Fruit fly (Drosophila melanogaster) Kc167 (cell line): Measurements from ENCODE around the gene InR.
A peak's percentile ranks its signal among the peaks of the same experiment; 100 is the strongest.

ENCODE experiments used
- Myc ChIP-seq: fragments of >200 bp; optimal IDR thresholded peaks from 2 replicates; lab custom pipeline; 2017; ENCODE audit warnings: missing external identifiers
- Sin3A ChIP-seq: fragments of >200 bp; optimal IDR thresholded peaks from 2 replicates; lab custom pipeline; 2018; ENCODE audit warnings: missing external identifiers
- h ChIP-seq: fragments of >200 bp; optimal IDR thresholded peaks from 3 replicates; lab custom pipeline; 2018; ENCODE audit warnings: missing external identifiers
- insv ChIP-seq: fragments of >200 bp; optimal IDR thresholded peaks from 3 replicates; lab custom pipeline; 2018; ENCODE audit warnings: missing external identifiers
- psq ChIP-seq: fragments of >200 bp; optimal IDR thresholded peaks from 2 replicates; lab custom pipeline; 2017; ENCODE audit warnings: missing external identifiers
- ttk ChIP-seq: sonication (Bioruptor generic); optimal IDR thresholded peaks from 2 replicates; lab custom pipeline; 2017; ENCODE audit warnings: missing external identifiers

Gene InR

DNA sequence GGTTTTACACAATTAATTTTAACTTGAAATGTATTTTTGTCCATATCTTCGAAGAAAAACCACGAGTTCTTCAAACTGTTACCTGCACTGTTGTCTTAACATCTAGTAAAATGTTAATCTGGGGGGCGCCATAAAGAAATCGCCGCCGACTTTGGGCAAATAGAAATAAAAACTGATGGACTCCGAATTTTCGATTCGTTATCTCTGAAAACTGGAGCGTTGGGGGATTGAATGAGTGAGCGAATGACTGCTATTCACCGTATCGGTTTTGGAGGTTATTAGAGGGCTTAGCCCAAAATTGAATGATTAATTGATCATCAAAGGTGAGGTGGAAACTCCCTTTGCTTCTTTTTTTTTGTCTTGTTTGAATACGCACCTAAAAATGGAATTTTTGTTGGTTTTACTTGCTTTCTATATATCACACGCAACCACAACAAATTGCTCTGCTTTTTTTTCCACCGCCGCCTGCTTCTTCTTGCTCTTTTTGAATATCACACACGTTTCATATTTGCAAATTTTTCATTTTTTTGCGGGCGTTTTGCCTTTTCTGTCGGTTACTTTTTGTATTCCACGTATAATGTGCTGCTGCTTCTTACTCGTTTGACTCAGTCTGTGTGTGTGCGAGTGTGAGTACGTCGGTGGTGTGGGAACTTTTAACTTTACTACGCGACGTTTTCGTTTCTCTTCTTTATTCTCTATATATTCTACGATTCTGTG, 12.8 kb upstream of the InR start:
- TF ChIP-seq ttk (lab: Kevin White, UChicago) (no peak), Sin3A (no peak), insv (no peak), psq (no peak), Myc (lab: Kevin White, UChicago) (no peak), h (lab: Kevin White, UChicago) (no peak)

- TF ChIP-seq psq: no peak
- no peak for TF ChIP-seq insv
- TF ChIP-seq Myc (lab: Kevin White, UChicago): no peak
- no peak for TF ChIP-seq h (lab: Kevin White, UChicago)
- TF ChIP-seq ttk (lab: Kevin White, UChicago): no peak
- no peak for TF ChIP-seq Sin3A
These were observed 11.9 kb upstream of the InR start for dm6 chr3R:21630979-21631499.

- TF ChIP-seq Myc (lab: Kevin White, UChicago): no peak
- TF ChIP-seq insv: no peak
- no peak for TF ChIP-seq ttk (lab: Kevin White, UChicago)
- TF ChIP-seq Sin3A: no peak
- TF ChIP-seq psq: no peak
- no peak for TF ChIP-seq h (lab: Kevin White, UChicago)
These were observed 11.2 kb upstream of the InR start for dm6 chr3R:21630226-21630857.

dm6 chr3R:21629373-21630145, 10.4 kb upstream of the InR start:
- TF ChIP-seq h (lab: Kevin White, UChicago) (no peak), Sin3A (no peak), Myc (lab: Kevin White, UChicago) (no peak), ttk (lab: Kevin White, UChicago) (no peak), insv (no peak), psq (no peak)

DNA sequence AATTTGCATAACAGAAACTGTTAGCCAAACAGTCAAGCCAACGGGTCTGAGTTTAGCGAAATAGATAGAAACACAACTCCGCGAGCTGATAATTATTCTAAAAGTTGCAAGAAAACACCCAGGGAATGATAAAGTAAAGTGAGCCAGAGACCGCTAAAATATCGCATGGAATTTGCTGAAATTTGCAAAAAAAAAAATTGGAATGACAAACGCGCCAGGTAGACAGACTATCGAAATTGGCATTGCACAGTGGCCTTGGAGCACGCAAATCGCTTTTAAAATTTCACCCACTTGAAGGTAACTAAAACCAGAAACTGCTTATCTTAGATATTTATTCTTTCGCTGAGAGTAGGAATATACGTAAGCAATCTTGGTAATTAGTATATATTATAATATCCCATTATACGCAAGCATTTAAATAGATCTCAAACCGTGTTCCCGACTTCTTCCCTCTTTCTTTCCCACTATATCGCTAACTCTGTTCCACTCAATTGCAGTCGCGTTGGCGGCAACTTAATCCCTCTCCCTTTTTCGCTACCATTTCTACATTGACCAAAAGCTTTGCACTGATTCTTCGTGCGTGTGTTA, 9.2 kb upstream of the InR start:
- no peak for TF ChIP-seq Sin3A
- TF ChIP-seq insv: no peak

dm6 chr3R:21627752-21628151, 8.6 kb upstream of the InR start:
- TF ChIP-seq Myc (lab: Kevin White, UChicago) (no peak), psq (no peak), ttk (lab: Kevin White, UChicago) (no peak), Sin3A (no peak), insv (no peak), h (lab: Kevin White, UChicago) (no peak)

DNA sequence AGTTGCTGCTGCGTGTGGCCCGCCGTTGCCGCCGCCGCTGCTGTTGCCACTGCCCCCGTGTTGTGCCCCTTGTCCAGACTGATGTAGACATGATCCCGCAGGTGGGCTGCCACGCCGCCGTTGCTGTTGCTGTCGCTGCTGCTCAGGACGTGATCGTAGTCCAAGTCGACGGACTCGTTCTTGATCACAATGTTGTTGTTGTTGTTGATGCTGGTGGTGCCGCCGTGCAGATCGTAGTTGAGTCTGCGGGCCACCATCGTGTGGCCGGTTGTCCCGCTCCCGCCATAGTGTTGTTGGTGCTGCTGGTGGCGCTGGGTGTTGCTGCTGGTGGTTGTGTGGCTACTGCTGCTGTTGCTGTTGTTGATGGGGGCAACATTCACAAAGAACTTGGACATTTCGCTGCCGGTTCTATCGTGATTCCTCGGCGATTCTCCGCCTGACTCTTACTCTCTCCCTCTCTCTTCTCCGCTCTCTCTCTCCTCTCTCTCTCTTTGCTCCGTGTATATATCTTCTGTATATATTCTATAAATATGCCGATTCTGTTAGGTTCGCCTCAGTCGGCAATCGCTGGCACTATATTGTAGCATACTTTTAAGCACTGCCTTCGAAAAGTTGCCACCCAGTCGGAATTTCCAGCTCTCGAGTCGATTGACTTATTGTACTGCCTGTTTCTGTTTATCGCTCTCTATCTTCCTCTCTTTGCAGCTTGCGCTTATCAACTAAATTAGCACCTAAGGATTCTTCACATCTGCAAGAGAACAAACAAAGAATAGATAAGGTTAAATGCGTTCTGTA, 7.2 kb upstream of the InR start:
- TF ChIP-seq ttk (lab: Kevin White, UChicago) (no peak), psq (no peak), insv (no peak), Myc (lab: Kevin White, UChicago) (no peak), h (lab: Kevin White, UChicago) (no peak), Sin3A (no peak)

DNA sequence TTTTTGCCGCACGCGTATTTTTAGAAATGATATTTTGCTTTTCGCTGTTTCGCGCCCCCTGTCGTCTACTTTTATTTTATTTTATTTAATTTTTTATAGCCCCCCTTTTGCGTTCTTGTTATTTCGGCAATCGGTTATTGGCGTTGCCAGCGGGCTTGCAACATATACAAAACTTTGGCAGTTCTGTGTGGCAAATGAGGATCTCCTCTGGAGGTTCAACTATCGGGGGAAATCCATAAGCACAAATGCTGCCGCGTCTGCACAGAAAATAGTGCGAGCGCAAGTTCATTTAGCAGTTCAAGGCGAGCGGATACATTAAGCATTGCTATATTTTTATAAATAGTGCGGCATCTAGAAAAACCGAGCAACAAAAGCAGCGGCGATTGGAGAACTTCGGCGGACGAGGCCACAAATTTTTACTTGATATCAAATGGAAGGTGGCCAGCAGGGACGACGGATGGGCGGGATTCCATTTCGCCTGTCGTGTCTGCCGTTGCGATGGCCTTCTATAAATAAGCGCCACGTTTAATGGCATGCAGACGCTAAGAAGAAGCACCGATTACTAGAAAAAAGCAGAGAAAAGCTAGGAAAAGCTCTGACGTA, 5.3 kb upstream of the InR start:
- TF ChIP-seq Myc (lab: Kevin White, UChicago) (no peak), psq (no peak), h (lab: Kevin White, UChicago) (no peak), ttk (lab: Kevin White, UChicago) (no peak), Sin3A (no peak), insv (no peak)

DNA sequence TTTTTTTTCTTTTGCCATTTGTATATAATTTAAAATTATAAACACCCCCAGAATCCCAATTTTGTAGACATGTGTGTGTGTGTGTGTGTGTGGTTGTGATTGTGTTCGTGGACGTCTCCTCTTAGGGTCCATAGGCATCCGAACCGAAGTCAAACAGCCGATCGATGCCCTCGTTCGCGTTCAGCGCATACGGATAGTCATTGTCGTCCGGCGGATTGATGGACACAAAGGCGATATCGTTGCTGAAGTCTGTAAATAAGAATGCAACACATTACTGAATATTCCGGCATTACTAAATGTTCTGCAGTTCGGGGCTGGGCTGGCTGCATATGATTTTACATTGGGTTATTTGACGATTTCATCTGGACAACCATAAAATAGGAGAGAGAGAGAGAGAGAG, 2.3 kb upstream of the InR start:
- TF ChIP-seq Myc (lab: Kevin White, UChicago): no peak
- no peak for TF ChIP-seq psq
- no peak for TF ChIP-seq insv

DNA sequence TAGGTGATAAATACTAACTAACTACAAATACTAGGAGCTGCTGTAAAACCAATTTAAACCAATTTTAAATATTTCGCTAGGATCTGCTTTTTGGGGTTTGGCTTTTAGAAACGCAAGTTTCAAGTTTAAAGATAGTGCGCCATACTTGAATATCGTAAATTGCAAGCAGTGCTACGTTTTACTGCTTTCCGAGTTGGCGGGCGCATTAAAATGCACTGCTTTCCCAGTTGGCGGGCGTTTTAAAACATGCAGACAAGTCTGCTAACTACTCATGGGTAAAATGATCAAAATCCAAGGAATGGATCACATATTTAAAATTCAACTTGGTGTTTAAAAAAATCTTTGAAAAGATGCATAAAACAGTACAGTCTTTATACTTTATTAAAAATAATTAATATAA, 624 bp upstream of the InR start:
- no peak for TF ChIP-seq psq
- TF ChIP-seq Sin3A: no peak
- no peak for TF ChIP-seq insv
- no peak for TF ChIP-seq Myc (lab: Kevin White, UChicago)
- TF ChIP-seq ttk (lab: Kevin White, UChicago): no peak
- no peak for TF ChIP-seq h (lab: Kevin White, UChicago)

DNA sequence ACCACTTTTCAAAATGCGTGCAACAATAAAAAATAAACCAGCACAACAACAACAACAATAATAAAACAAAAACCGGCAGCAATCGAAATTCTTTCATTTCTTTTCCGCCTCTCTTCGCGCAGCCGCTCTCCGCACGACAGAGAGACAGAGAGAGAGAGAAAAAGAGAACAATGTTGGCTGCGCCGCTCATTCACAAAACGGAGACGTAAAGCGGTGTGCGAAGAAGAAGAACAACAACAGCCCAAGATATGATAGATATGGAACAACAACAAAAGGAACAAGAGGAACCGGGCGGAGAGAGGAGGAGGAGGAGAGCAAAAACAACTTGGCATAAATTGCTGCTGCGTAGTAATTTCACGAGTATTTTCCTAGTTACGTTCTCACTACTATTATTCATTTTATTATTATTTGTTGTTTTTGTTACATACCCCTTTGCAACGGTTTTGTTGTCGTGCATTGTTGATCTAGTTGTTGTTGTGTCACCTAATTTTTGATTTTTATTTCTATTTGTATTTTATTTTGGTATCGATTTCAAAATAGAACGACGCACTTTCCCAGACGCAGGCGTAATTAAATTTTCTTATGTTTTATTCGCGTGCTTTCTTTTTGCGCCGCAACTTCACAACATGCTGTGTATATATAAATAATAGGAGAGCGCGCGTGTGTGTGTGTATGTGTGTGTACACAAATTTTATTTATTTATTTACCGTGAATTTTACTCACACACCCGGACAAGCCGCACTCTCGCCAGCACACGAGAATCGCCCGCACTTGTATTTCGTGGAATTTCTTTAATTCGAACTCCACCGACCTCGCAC, 613 bp downstream of the InR start:
- TF ChIP-seq Myc (lab: Kevin White, UChicago) (no peak), psq (peak; percentile 2), Sin3A (no peak), insv (no peak), ttk (lab: Kevin White, UChicago) (no peak)
